Fruit fly (Drosophila melanogaster) whole organism, embryonic: ENCODE results near the gene CG10011.
A peak's percentile ranks its signal among the peaks of the same experiment; 100 is the strongest.

Experiments used
- CG10209 ChIP-seq: fragments of 200-800 bp; sonication (Bioruptor generic); optimal IDR thresholded peaks from 3 replicates; lab custom pipeline; 2017; ENCODE audit warnings: missing biosample characterization, mild to moderate bottlenecking, missing genetic modification characterization, missing genetic modification reagents
- CG11504 ChIP-seq: fragments of 200-800 bp; sonication (Bioruptor generic); optimal IDR thresholded peaks from 3 replicates; lab custom pipeline; 2019; ENCODE audit warnings: missing biosample characterization, mild to moderate bottlenecking, missing genetic modification characterization, moderate library complexity
- CG11560 ChIP-seq: fragments of 200-800 bp; sonication (Bioruptor generic); IDR thresholded peaks from 3 replicates; pipeline ENCODE4 v1.3.6; 2022; ENCODE audit warnings: missing biosample characterization, missing genetic modification characterization
- CG11696 ChIP-seq: fragments of 200-800 bp; sonication (Bioruptor generic); IDR thresholded peaks from 2 replicates; pipeline ENCODE4 v1.3.6; 2022; ENCODE audit warnings: missing biosample characterization, missing genetic modification characterization
- CG12391 ChIP-seq: fragments of 200-800 bp; sonication (Bioruptor generic); optimal IDR thresholded peaks from 3 replicates; lab custom pipeline; 2018; ENCODE audit warnings: missing biosample characterization, mild to moderate bottlenecking, missing genetic modification characterization, moderate library complexity
- CG13424 ChIP-seq: fragments of 200-800 bp; sonication (Bioruptor generic); optimal IDR thresholded peaks from 2 replicates; lab custom pipeline; 2019; ENCODE audit warnings: missing biosample characterization, mild to moderate bottlenecking, missing genetic modification characterization, moderate library complexity
- CG15601 ChIP-seq: fragments of 200-800 bp; sonication (Bioruptor generic); optimal IDR thresholded peaks from 3 replicates; lab custom pipeline; 2019; ENCODE audit warnings: missing biosample characterization, mild to moderate bottlenecking, missing genetic modification characterization, moderate library complexity
- CG2712 ChIP-seq: fragments of 200-800 bp; optimal IDR thresholded peaks from 3 replicates; lab custom pipeline; 2019; ENCODE audit warnings: missing biosample characterization, mild to moderate bottlenecking, missing genetic modification characterization, moderate library complexity
- CG3065 ChIP-seq: fragments of 200-800 bp; sonication (Bioruptor generic); optimal IDR thresholded peaks from 2 replicates; lab custom pipeline; 2016; ENCODE audit warnings: missing biosample characterization, missing genetic modification characterization
- CG31441 ChIP-seq: fragments of 200-800 bp; sonication (Bioruptor generic); IDR thresholded peaks from 2 replicates; pipeline ENCODE4 v1.3.6; 2022; ENCODE audit warnings: missing biosample characterization, missing genetic modification characterization
- CG34224 ChIP-seq: fragments of 200-800 bp; sonication (Bioruptor generic); IDR thresholded peaks from 3 replicates; pipeline ENCODE4 v1.3.6; 2022; ENCODE audit warnings: missing biosample characterization, missing genetic modification characterization; ENCODE audit not compliant: partially characterized antibody
- CG4617 ChIP-seq: fragments of 200-800 bp; sonication (Bioruptor generic); optimal IDR thresholded peaks from 3 replicates; lab custom pipeline; 2016; ENCODE audit warnings: missing biosample characterization, missing genetic modification characterization, borderline replicate concordance
- CG6813 ChIP-seq: fragments of 200-800 bp; sonication (Bioruptor generic); optimal IDR thresholded peaks from 2 replicates; lab custom pipeline; 2017; ENCODE audit warnings: missing biosample characterization, missing genetic modification characterization, mild to moderate bottlenecking, moderate library complexity, missing genetic modification reagents
- CG7556 ChIP-seq: fragments of 200-800 bp; sonication (Bioruptor generic); optimal IDR thresholded peaks from 2 replicates; lab custom pipeline; 2017; ENCODE audit warnings: missing biosample characterization, mild to moderate bottlenecking, missing genetic modification characterization
- CG7839 ChIP-seq: fragments of 200-800 bp; sonication (Bioruptor generic); optimal IDR thresholded peaks from 3 replicates; lab custom pipeline; 2018; ENCODE audit warnings: missing biosample characterization, mild to moderate bottlenecking, missing genetic modification characterization, moderate library complexity
- CG8388 ChIP-seq: fragments of 200-800 bp; sonication (Bioruptor generic); optimal IDR thresholded peaks from 2 replicates; lab custom pipeline; 2019; ENCODE audit warnings: missing biosample characterization, mild to moderate bottlenecking, missing genetic modification characterization, moderate library complexity
- CG9437 ChIP-seq: fragments of 200-800 bp; sonication (Bioruptor generic); optimal IDR thresholded peaks from 2 replicates; lab custom pipeline; 2018; ENCODE audit warnings: missing biosample characterization, mild to moderate bottlenecking, missing genetic modification characterization
- CoRest ChIP-seq: fragments of 200-800 bp; sonication (Bioruptor generic); optimal IDR thresholded peaks from 3 replicates; lab custom pipeline; 2018; ENCODE audit warnings: missing biosample characterization, mild to moderate bottlenecking, missing genetic modification characterization, moderate library complexity
- Drgx ChIP-seq: fragments of 200-800 bp; sonication (Bioruptor generic); IDR thresholded peaks from 2 replicates; pipeline ENCODE4 v1.3.6; 2022; ENCODE audit warnings: missing biosample characterization, missing genetic modification characterization
- E2f2 ChIP-seq: fragments of 200-800 bp; sonication (Bioruptor generic); IDR thresholded peaks from 2 replicates; pipeline ENCODE4 v1.3.6; 2022; ENCODE audit warnings: missing biosample characterization, missing genetic modification characterization
- HLH4C ChIP-seq: fragments of 200-800 bp; sonication (Bioruptor generic); IDR thresholded peaks from 3 replicates; pipeline ENCODE4 v1.3.6; 2022; ENCODE audit warnings: missing biosample characterization, missing genetic modification characterization; ENCODE audit not compliant: partially characterized antibody
- HmgZ ChIP-seq: fragments of 200-800 bp; sonication (Bioruptor generic); optimal IDR thresholded peaks from 2 replicates; lab custom pipeline; 2018; ENCODE audit warnings: missing biosample characterization, mild to moderate bottlenecking, missing genetic modification characterization
- Hmr ChIP-seq: fragments of 200-800 bp; sonication (Bioruptor generic); optimal IDR thresholded peaks from 3 replicates; lab custom pipeline; 2017; ENCODE audit warnings: mild to moderate bottlenecking, missing biosample characterization, missing genetic modification reagents, missing genetic modification characterization
- Hr51 ChIP-seq, 2 experiments: fragments of 200-800 bp; sonication (Bioruptor generic); optimal IDR thresholded peaks; 2 replicates in 1 of 2; 3 replicates in 1 of 2; lab custom pipeline; 2016 to 2018; ENCODE audit warnings: missing biosample characterization in 2 of 2, missing genetic modification characterization in 2 of 2, mild to moderate bottlenecking in 1 of 2, moderate library complexity in 1 of 2
- Hr78 ChIP-seq, 2 experiments: fragments of 200-800 bp in 1 of 2; fragments of >200 bp in 1 of 2; sonication (Bioruptor generic) in 1 of 2; optimal IDR thresholded peaks; 2 replicates each; lab custom pipeline; 2017 to 2019; ENCODE audit warnings: missing biosample characterization in 2 of 2, missing genetic modification characterization in 2 of 2, mild to moderate bottlenecking in 1 of 2, moderate library complexity in 1 of 2
- Oli ChIP-seq: fragments of 200-800 bp; sonication (Bioruptor generic); optimal IDR thresholded peaks from 2 replicates; lab custom pipeline; 2018; ENCODE audit warnings: missing biosample characterization, mild to moderate bottlenecking, missing genetic modification characterization, moderate library complexity
- Pdp1 ChIP-seq, 2 experiments: fragments of 200-800 bp; sonication (Bioruptor generic); optimal IDR thresholded peaks; 3 replicates each; lab custom pipeline; 2016; ENCODE audit warnings: missing biosample characterization in 2 of 2, missing genetic modification characterization in 2 of 2, mild to moderate bottlenecking in 1 of 2, moderate library complexity in 1 of 2
- abd-A ChIP-seq: fragments of 200-800 bp; sonication (Bioruptor generic); optimal IDR thresholded peaks from 3 replicates; lab custom pipeline; 2019; ENCODE audit warnings: missing biosample characterization, mild to moderate bottlenecking, missing genetic modification characterization, moderate library complexity
- az2 ChIP-seq: fragments of 200-800 bp; sonication (Bioruptor generic); optimal IDR thresholded peaks from 3 replicates; lab custom pipeline; 2016; ENCODE audit warnings: missing biosample characterization, missing genetic modification characterization
- bsh ChIP-seq, 2 experiments: fragments of 200-800 bp; sonication (Bioruptor generic); optimal IDR thresholded peaks; 2 replicates each; lab custom pipeline; 2017 to 2018; ENCODE audit warnings: mild to moderate bottlenecking in 2 of 2, missing biosample characterization in 2 of 2, missing genetic modification characterization in 2 of 2, moderate library complexity in 1 of 2
- crol ChIP-seq: fragments of 200-800 bp; sonication (Bioruptor generic); IDR thresholded peaks from 2 replicates; pipeline ENCODE4 v1.3.6; 2022; ENCODE audit warnings: missing biosample characterization, missing genetic modification characterization
- dmrt99B ChIP-seq: fragments of 200-800 bp; sonication (Bioruptor generic); optimal IDR thresholded peaks from 2 replicates; lab custom pipeline; 2018; ENCODE audit warnings: missing biosample characterization, mild to moderate bottlenecking, missing genetic modification characterization, moderate library complexity
- gem ChIP-seq: fragments of 200-800 bp; sonication (Bioruptor generic); optimal IDR thresholded peaks from 2 replicates; lab custom pipeline; 2019; ENCODE audit warnings: missing biosample characterization, mild to moderate bottlenecking, missing genetic modification characterization, moderate library complexity
- kay ChIP-seq: fragments of 200-800 bp; sonication (Bioruptor generic); optimal IDR thresholded peaks from 2 replicates; lab custom pipeline; 2016; ENCODE audit warnings: missing biosample characterization, missing genetic modification characterization
- lola ChIP-seq, 3 experiments: fragments of >200 bp in 2 of 3; fragments of 200-800 bp in 1 of 3; sonication (Bioruptor generic) in 1 of 3; optimal IDR thresholded peaks; 2 replicates each; lab custom pipeline; 2017 to 2019; ENCODE audit warnings: missing biosample characterization in 3 of 3, missing genetic modification characterization in 3 of 3, mild to moderate bottlenecking in 1 of 3, moderate library complexity in 1 of 3
- nmo ChIP-seq: fragments of 200-800 bp; sonication (Bioruptor generic); optimal IDR thresholded peaks from 2 replicates; lab custom pipeline; 2018; ENCODE audit warnings: missing biosample characterization, mild to moderate bottlenecking, missing genetic modification characterization, moderate library complexity
- phol ChIP-seq: fragments of 200-800 bp; sonication (Bioruptor generic); optimal IDR thresholded peaks from 3 replicates; lab custom pipeline; 2018; ENCODE audit warnings: missing biosample characterization, mild to moderate bottlenecking, missing genetic modification characterization, moderate library complexity
- row ChIP-seq: fragments of 200-800 bp; sonication (Bioruptor generic); IDR thresholded peaks from 3 replicates; pipeline ENCODE4 v1.3.6; 2022; ENCODE audit warnings: missing biosample characterization, missing genetic modification characterization
- sd ChIP-seq: fragments of 200-800 bp; sonication (Bioruptor generic); optimal IDR thresholded peaks from 3 replicates; lab custom pipeline; 2018; ENCODE audit warnings: missing biosample characterization, mild to moderate bottlenecking, missing genetic modification characterization, moderate library complexity
- sens ChIP-seq: fragments of 200-800 bp; sonication (Bioruptor generic); peaks from one replicate; lab custom pipeline; 2016; ENCODE audit warnings: missing biosample characterization, missing genetic modification characterization
- sisA ChIP-seq: fragments of 200-800 bp; sonication (Bioruptor generic); IDR thresholded peaks from 2 replicates; pipeline ENCODE4 v1.3.6; 2022; ENCODE audit warnings: missing biosample characterization, missing genetic modification characterization
- tin ChIP-seq: fragments of 200-800 bp; sonication (Bioruptor generic); optimal IDR thresholded peaks from 3 replicates; lab custom pipeline; 2016; ENCODE audit warnings: missing biosample characterization, missing genetic modification characterization
- ttk ChIP-seq: fragments of 200-800 bp; sonication (Bioruptor generic); IDR thresholded peaks from 2 replicates; pipeline ENCODE4 v2.1.2; 2022; ENCODE audit warnings: missing biosample characterization, missing genetic modification characterization

CG10011 gene

DNA sequence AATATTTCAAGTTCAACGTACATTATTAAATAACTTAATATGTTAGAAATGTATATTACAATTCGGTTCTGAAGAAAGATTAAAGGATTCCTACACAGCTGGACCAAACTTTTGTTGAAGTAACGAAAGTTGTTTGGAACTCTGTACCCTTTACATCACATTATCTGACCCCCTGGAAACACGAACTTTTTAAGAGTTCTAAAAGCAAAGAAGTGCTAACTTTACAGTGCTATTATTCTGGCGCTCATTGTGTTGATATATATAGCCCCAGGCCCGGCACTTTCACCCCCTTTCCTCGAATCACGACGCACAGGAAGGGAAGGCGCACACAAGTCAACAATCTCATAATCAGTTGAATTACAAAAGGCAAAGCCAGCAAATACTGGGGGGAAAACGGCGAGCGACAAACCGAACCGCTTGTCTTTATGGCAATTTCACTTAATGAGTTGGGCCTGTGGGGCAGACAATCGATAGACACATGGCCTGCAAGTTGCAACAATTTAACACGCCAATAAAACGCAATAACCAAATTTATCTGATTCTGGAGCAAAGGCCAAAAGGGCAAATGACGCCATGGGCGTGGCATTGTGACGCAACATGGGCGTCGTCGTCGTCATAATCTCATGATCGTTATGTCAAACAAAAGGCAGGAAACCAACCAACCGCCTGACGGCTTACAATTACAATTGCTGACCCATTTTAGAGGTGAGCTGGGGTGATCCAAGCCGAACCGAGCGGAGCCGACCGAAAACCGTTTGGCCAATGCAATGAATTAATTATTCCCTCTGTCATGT, 5.5 kb downstream of the CG10011 start (continued):
- TF ChIP-seq CoRest (tag; lab: Kevin White, UChicago): peak; percentile 32
- TF ChIP-seq CG11696 (GFP tag; lab: Robert Waterston, UW): peak; percentile 62
- TF ChIP-seq lola (GFP tag; optimal IDR thresholded peaks at IDR 0.05; lab: Kevin White, UChicago): peak in 1 of 3 experiments; percentile 30
- peak; percentile 13 for TF ChIP-seq CG12391
- no peak for TF ChIP-seq HmgZ (tag; lab: Kevin White, UChicago)
- peak; percentile 2 for TF ChIP-seq CG8388 (GFP tag; lab: Kevin White, UChicago)
- peak in 1 of 2 experiments; percentile 22 for TF ChIP-seq bsh (GFP tag; optimal IDR thresholded peaks at IDR 0.05; lab: Kevin White, UChicago)
- no peak for TF ChIP-seq kay (GFP tag; lab: Kevin White, UChicago)
- TF ChIP-seq Hmr (GFP tag; lab: Kevin White, UChicago): no peak
- peak; percentile 1 for TF ChIP-seq CG10209 (GFP tag; lab: Kevin White, UChicago)
- peak; percentile 39 for TF ChIP-seq phol (tag; lab: Kevin White, UChicago)
- TF ChIP-seq CG6813 (GFP tag; lab: Kevin White, UChicago): no peak
- peak; percentile 47 for TF ChIP-seq dmrt99B (tag; lab: Kevin White, UChicago)
- no peak for TF ChIP-seq CG34224 (GFP tag; lab: Robert Waterston, UW)
- TF ChIP-seq Hr51 (GFP tag; optimal IDR thresholded peaks at IDR 0.05; lab: Kevin White, UChicago): peak in 1 of 2 experiments; percentile 22
- TF ChIP-seq row (GFP tag; lab: Robert Waterston, UW): peak; percentile 29; the same call in 1 of the 3 replicates
- TF ChIP-seq CG9437 (GFP tag; lab: Kevin White, UChicago): peak; percentile 15
- peak; percentile 43 for TF ChIP-seq CG7839 (tag; lab: Kevin White, UChicago)
- 0 out of 3 replicates have a peak, but pooled peaks have one; percentile 30 for TF ChIP-seq CG11560 (tag; lab: Robert Waterston, UW)
- TF ChIP-seq CG3065 (GFP tag; lab: Kevin White, UChicago): peak; percentile 9
- TF ChIP-seq crol (GFP tag; lab: Robert Waterston, UW): peak; percentile 62
- TF ChIP-seq CG15601: peak; percentile 1
- peak in 1 of 2 experiments; percentile 85 for TF ChIP-seq Pdp1 (GFP tag; optimal IDR thresholded peaks at IDR 0.05; lab: Kevin White, UChicago)
- TF ChIP-seq Oli (tag; lab: Kevin White, UChicago): peak; percentile 18
- peak; percentile 23 for TF ChIP-seq CG13424 (tag; lab: Kevin White, UChicago)
- no peak for TF ChIP-seq sd (tag; lab: Kevin White, UChicago)
- TF ChIP-seq Drgx (GFP tag; lab: Robert Waterston, UW): 0 out of 2 replicates have a peak, but pooled peaks have one; percentile 18
- peak; percentile 51 for TF ChIP-seq CG11504
- no peak for TF ChIP-seq HLH4C
- TF ChIP-seq sisA (GFP tag; lab: Robert Waterston, UW): no peak
- peak; percentile 39 for TF ChIP-seq nmo
- peak; percentile 52; the same call in 1 of the 2 replicates for TF ChIP-seq CG31441 (GFP tag; lab: Robert Waterston, UW)
- peak; percentile 43 for TF ChIP-seq gem
- no peak for TF ChIP-seq ttk (GFP tag; lab: Robert Waterston, UW)
- peak; percentile 18 for TF ChIP-seq abd-A (tag; lab: Kevin White, UChicago)
- no peak for TF ChIP-seq CG4617 (GFP tag; lab: Kevin White, UChicago)
- TF ChIP-seq Hr78 (GFP tag; optimal IDR thresholded peaks at IDR 0.05; lab: Kevin White, UChicago): peak in 1 of 2 experiments; percentile 94
- peak; percentile 17 for TF ChIP-seq sens (GFP tag; lab: Kevin White, UChicago)
- peak; percentile 27 for TF ChIP-seq CG7556
- TF ChIP-seq E2f2 (GFP tag; lab: Robert Waterston, UW): no peak
- peak; percentile 35 for TF ChIP-seq CG2712 (tag; lab: Kevin White, UChicago)
- peak; percentile 9 for TF ChIP-seq az2 (GFP tag; lab: Kevin White, UChicago)
- TF ChIP-seq tin (GFP tag; lab: Kevin White, UChicago): no peak
